Fruit fly (Drosophila melanogaster): ENCODE data around the gene CG6470.

DNA sequence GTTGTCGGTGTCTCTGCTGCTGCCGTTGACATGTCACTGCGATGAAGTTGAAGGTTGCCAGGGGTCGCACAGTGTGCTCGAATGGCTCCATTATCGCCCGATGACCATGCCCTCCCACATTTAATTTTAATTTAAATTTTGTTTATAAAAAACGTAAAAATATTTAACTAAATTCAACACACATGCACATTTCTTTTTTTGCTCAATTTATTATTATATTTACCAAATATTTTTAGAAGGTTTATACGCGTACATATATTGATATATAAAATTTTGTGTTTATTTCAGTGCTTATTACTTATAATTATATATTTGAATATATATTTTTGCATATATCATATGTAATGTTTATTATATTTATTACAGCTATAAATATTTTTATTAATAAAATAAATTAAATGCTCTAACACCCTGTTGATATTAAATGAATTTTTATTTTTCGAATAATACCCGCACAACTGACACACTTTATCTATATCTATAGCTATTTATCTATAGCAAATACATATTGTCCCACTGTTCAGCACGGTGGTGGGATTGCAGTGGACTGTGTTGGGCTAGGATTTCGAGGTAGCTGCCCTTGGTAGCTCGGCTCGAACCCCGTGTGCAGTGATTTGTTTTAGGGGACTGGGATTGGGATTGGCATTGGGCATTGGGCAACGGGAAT lies 8.6 kb upstream of the CG6470 start:
- TF ChIP-seq psq (optimal IDR thresholded peaks at IDR 0.05) = no peak
- TF ChIP-seq h (optimal IDR thresholded peaks at IDR 0.05) = no peak
- no peak for TF ChIP-seq Sin3A (optimal IDR thresholded peaks at IDR 0.05)
- no peak for TF ChIP-seq insv (optimal IDR thresholded peaks at IDR 0.05)

All from Kc167 (cell line).